Fruit fly (Drosophila melanogaster): Measurements from ENCODE around the gene Inx3.

DNA sequence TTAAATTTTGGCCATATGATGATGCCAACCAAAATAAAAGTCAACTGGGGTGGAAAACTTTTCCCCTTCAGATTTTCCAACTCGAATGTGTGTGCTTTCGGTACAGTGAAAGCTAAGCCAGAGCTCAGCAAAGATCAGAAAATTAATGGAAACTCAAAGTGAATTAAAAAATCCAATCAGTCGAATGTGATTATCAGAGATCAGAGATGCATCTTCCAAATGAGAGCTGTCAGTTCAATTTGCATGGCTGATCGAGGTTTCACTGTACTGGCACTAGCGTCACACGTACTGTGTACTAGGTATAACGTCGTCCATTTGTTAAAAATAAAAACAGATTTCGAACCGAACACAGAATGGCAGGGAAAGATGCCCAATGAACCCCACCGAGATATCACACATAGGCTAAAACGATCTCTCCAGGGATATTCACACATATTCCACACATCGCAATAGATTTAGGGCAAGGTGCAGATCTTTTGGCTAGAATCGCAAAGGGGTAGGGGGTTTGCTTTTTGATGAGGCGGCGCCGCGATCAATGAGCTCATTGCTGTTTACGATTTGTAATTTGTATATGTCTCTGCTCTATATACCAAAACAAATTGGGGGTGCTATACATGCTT is 45.6 kb upstream of the Inx3 start:
- TF ChIP-seq CG7101 (tag; optimal IDR thresholded peaks at IDR 0.05) (no peak), CG7045 (GFP tag; optimal IDR thresholded peaks at IDR 0.05) (no peak), CG5204 (GFP tag; optimal IDR thresholded peaks at IDR 0.05) (no peak), CG14711 (tag; optimal IDR thresholded peaks at IDR 0.05) (no peak), pad (GFP tag; optimal IDR thresholded peaks at IDR 0.05) (no peak), Mnt (GFP tag; optimal IDR thresholded peaks at IDR 0.05) (no peak), bab1 (GFP tag; optimal IDR thresholded peaks at IDR 0.05) (no peak), CG12768 (GFP tag; optimal IDR thresholded peaks at IDR 0.05) (no peak), ovo (GFP tag; optimal IDR thresholded peaks at IDR 0.05) (no peak), kay (GFP tag; ENCODE audit: borderline replicate concordance) (no peak), CG33017 (tag; optimal IDR thresholded peaks at IDR 0.05) (no peak)
